Fruit fly (Drosophila melanogaster) whole organism, embryonic: ENCODE measurements around the gene CG14253.

Source experiments
- Adf1 ChIP-seq: fragments of 200-800 bp; sonication (Bioruptor generic); IDR thresholded peaks from 2 replicates; pipeline ENCODE4 v1.3.6; 2022; ENCODE audit warnings: missing biosample characterization, missing genetic modification characterization
- Asciz ChIP-seq: fragments of 200-800 bp; sonication (Bioruptor generic); optimal IDR thresholded peaks from 2 replicates; lab custom pipeline; 2017; ENCODE audit warnings: missing biosample characterization, mild to moderate bottlenecking, missing genetic modification characterization, missing genetic modification reagents
- Blimp-1 ChIP-seq: fragments of 200-800 bp; sonication (Bioruptor generic); optimal IDR thresholded peaks from 3 replicates; lab custom pipeline; 2018; ENCODE audit warnings: missing biosample characterization, missing genetic modification characterization, mild to moderate bottlenecking, moderate library complexity, missing genetic modification reagents
- BtbVII ChIP-seq: fragments of 200-800 bp; sonication (Bioruptor generic); optimal IDR thresholded peaks from 3 replicates; lab custom pipeline; 2017; ENCODE audit warnings: missing biosample characterization, mild to moderate bottlenecking, missing genetic modification characterization
- CG10543 ChIP-seq: fragments of 200-800 bp; sonication (Bioruptor generic); optimal IDR thresholded peaks from 3 replicates; lab custom pipeline; 2017; ENCODE audit warnings: missing biosample characterization, mild to moderate bottlenecking, missing genetic modification characterization, moderate library complexity
- CG11696 ChIP-seq: fragments of 200-800 bp; sonication (Bioruptor generic); IDR thresholded peaks from 2 replicates; pipeline ENCODE4 v1.3.6; 2022; ENCODE audit warnings: missing biosample characterization, missing genetic modification characterization
- CG15269 ChIP-seq: fragments of 200-800 bp; sonication (Bioruptor generic); optimal IDR thresholded peaks from 2 replicates; lab custom pipeline; 2018; ENCODE audit warnings: missing biosample characterization, mild to moderate bottlenecking, missing genetic modification characterization, moderate library complexity
- CG17186 ChIP-seq: fragments of 200-800 bp; sonication (Bioruptor generic); optimal IDR thresholded peaks from 3 replicates; lab custom pipeline; 2017; ENCODE audit warnings: missing biosample characterization, missing genetic modification reagents, missing genetic modification characterization
- CG18011 ChIP-seq: fragments of 200-800 bp; sonication (Bioruptor generic); optimal IDR thresholded peaks from 2 replicates; lab custom pipeline; 2017; ENCODE audit warnings: missing biosample characterization, missing genetic modification characterization, mild to moderate bottlenecking, moderate library complexity, missing genotype
- CG2678 ChIP-seq: fragments of 200-800 bp; sonication (Bioruptor generic); optimal IDR thresholded peaks from 3 replicates; lab custom pipeline; 2019; ENCODE audit warnings: missing biosample characterization, mild to moderate bottlenecking, missing genetic modification characterization, moderate library complexity
- CG6683 ChIP-seq: fragments of 200-800 bp; sonication (Bioruptor generic); optimal IDR thresholded peaks from 2 replicates; lab custom pipeline; 2017; ENCODE audit warnings: missing biosample characterization, mild to moderate bottlenecking, missing genetic modification characterization, missing genetic modification reagents
- CG6813 ChIP-seq: fragments of 200-800 bp; sonication (Bioruptor generic); optimal IDR thresholded peaks from 2 replicates; lab custom pipeline; 2017; ENCODE audit warnings: missing biosample characterization, missing genetic modification characterization, mild to moderate bottlenecking, moderate library complexity, missing genetic modification reagents
- CG8089 ChIP-seq: fragments of 200-800 bp; sonication (Bioruptor generic); optimal IDR thresholded peaks from 3 replicates; lab custom pipeline; 2016; ENCODE audit warnings: missing biosample characterization, missing genetic modification characterization
- Dip2 ChIP-seq: fragments of 200-800 bp; sonication (Bioruptor generic); IDR thresholded peaks from 2 replicates; pipeline ENCODE4 v1.3.6; 2022; ENCODE audit warnings: missing biosample characterization, missing genetic modification characterization
- Drgx ChIP-seq: fragments of 200-800 bp; sonication (Bioruptor generic); IDR thresholded peaks from 2 replicates; pipeline ENCODE4 v1.3.6; 2022; ENCODE audit warnings: missing biosample characterization, missing genetic modification characterization
- Fer3 ChIP-seq: fragments of 200-800 bp; sonication (Bioruptor generic); optimal IDR thresholded peaks from 2 replicates; lab custom pipeline; 2018; ENCODE audit warnings: missing biosample characterization, mild to moderate bottlenecking, missing genetic modification characterization, moderate library complexity
- Gsc ChIP-seq: fragments of 200-800 bp; sonication (Bioruptor generic); IDR thresholded peaks from 2 replicates; pipeline ENCODE4 v1.3.6; 2022; ENCODE audit warnings: missing biosample characterization, missing genetic modification characterization
- HHEX ChIP-seq: fragments of 200-800 bp; sonication (Bioruptor generic); optimal IDR thresholded peaks from 3 replicates; lab custom pipeline; 2017; ENCODE audit warnings: missing biosample characterization, mild to moderate bottlenecking, missing genetic modification characterization, missing genetic modification reagents
- Hey ChIP-seq: fragments of 200-800 bp; sonication (Bioruptor generic); optimal IDR thresholded peaks from 3 replicates; lab custom pipeline; 2018; ENCODE audit warnings: missing biosample characterization, mild to moderate bottlenecking, missing genetic modification characterization
- HmgZ ChIP-seq: fragments of 200-800 bp; sonication (Bioruptor generic); optimal IDR thresholded peaks from 2 replicates; lab custom pipeline; 2018; ENCODE audit warnings: missing biosample characterization, mild to moderate bottlenecking, missing genetic modification characterization
- Kr ChIP-seq: fragments of 200-800 bp; sonication (Bioruptor generic); optimal IDR thresholded peaks from 2 replicates; lab custom pipeline; 2017; ENCODE audit warnings: missing biosample characterization, mild to moderate bottlenecking, missing genetic modification characterization
- Med ChIP-seq: fragments of 200-800 bp; sonication (Bioruptor generic); peaks from one replicate; lab custom pipeline; 2016; ENCODE audit warnings: missing biosample characterization, missing genetic modification characterization, mild to moderate bottlenecking, inconsistent platforms, moderate library complexity
- Myb ChIP-seq: fragments of 200-800 bp; sonication (Bioruptor generic); optimal IDR thresholded peaks from 2 replicates; lab custom pipeline; 2016; ENCODE audit warnings: missing biosample characterization, missing genetic modification characterization
- NFAT ChIP-seq: fragments of 200-800 bp; sonication (Bioruptor generic); IDR thresholded peaks from 2 replicates; pipeline ENCODE4 v1.3.6; 2022; ENCODE audit warnings: missing biosample characterization, missing genetic modification characterization
- Nf-YA ChIP-seq: fragments of 200-800 bp; sonication (Bioruptor generic); IDR thresholded peaks from 2 replicates; pipeline ENCODE4 v1.3.6; 2022; ENCODE audit warnings: missing biosample characterization, missing genetic modification characterization
- Oli ChIP-seq: fragments of 200-800 bp; sonication (Bioruptor generic); optimal IDR thresholded peaks from 2 replicates; lab custom pipeline; 2018; ENCODE audit warnings: missing biosample characterization, mild to moderate bottlenecking, missing genetic modification characterization, moderate library complexity
- Pdp1 ChIP-seq, 2 experiments: fragments of 200-800 bp; sonication (Bioruptor generic); optimal IDR thresholded peaks; 3 replicates each; lab custom pipeline; 2016; ENCODE audit warnings: missing biosample characterization in 2 of 2, missing genetic modification characterization in 2 of 2, mild to moderate bottlenecking in 1 of 2, moderate library complexity in 1 of 2
- Poxn ChIP-seq: fragments of 200-800 bp; sonication (Bioruptor generic); IDR thresholded peaks from 2 replicates; pipeline ENCODE4 v1.3.6; 2022; ENCODE audit warnings: missing biosample characterization, missing genetic modification characterization
- Ravus ChIP-seq: fragments of 200-800 bp; sonication (Bioruptor generic); IDR thresholded peaks from 2 replicates; pipeline ENCODE4 v1.3.6; 2022; ENCODE audit warnings: missing biosample characterization, missing genetic modification characterization
- Rfx ChIP-seq: fragments of 200-800 bp; sonication (Bioruptor generic); IDR thresholded peaks from 2 replicates; pipeline ENCODE4 v1.3.6; 2022; ENCODE audit warnings: missing biosample characterization, missing genetic modification characterization
- Vsx1 ChIP-seq: fragments of 200-800 bp; sonication (Bioruptor generic); optimal IDR thresholded peaks from 2 replicates; lab custom pipeline; 2017; ENCODE audit warnings: missing biosample characterization, mild to moderate bottlenecking, missing genetic modification characterization, missing genetic modification reagents
- Xbp1 ChIP-seq: fragments of 200-800 bp; sonication (Bioruptor generic); optimal IDR thresholded peaks from 3 replicates; lab custom pipeline; 2016; ENCODE audit warnings: missing biosample characterization, mild to moderate bottlenecking, missing genetic modification characterization
- az2 ChIP-seq: fragments of 200-800 bp; sonication (Bioruptor generic); optimal IDR thresholded peaks from 3 replicates; lab custom pipeline; 2016; ENCODE audit warnings: missing biosample characterization, missing genetic modification characterization
- chinmo ChIP-seq: fragments of 200-800 bp; sonication (Bioruptor generic); IDR thresholded peaks from 4 replicates; pipeline ENCODE4 v1.3.6; 2022; ENCODE audit warnings: missing biosample characterization, missing genetic modification characterization; ENCODE audit not compliant: partially characterized antibody
- da ChIP-seq: fragments of 200-800 bp; sonication (Bioruptor generic); optimal IDR thresholded peaks from 2 replicates; lab custom pipeline; 2016; ENCODE audit warnings: missing biosample characterization, missing genetic modification characterization
- dmrt11E ChIP-seq: fragments of 200-800 bp; sonication (Bioruptor generic); optimal IDR thresholded peaks from 3 replicates; lab custom pipeline; 2018; ENCODE audit warnings: missing biosample characterization, mild to moderate bottlenecking, missing genetic modification characterization, moderate library complexity
- fd64A ChIP-seq: fragments of 200-800 bp; sonication (Bioruptor generic); optimal IDR thresholded peaks from 3 replicates; lab custom pipeline; 2018; ENCODE audit warnings: missing biosample characterization, mild to moderate bottlenecking, missing genetic modification characterization
- fd96Cb ChIP-seq: fragments of 200-800 bp; sonication (Bioruptor generic); optimal IDR thresholded peaks from 2 replicates; lab custom pipeline; 2018; ENCODE audit warnings: missing biosample characterization, mild to moderate bottlenecking, missing genetic modification characterization, moderate library complexity
- gce ChIP-seq: fragments of 200-800 bp; sonication (Bioruptor generic); IDR thresholded peaks from 3 replicates; pipeline ENCODE4 v1.3.6; 2022; ENCODE audit warnings: missing biosample characterization, missing genetic modification characterization
- gro ChIP-seq: fragments of 200-800 bp; sonication (Bioruptor generic); optimal IDR thresholded peaks from 2 replicates; lab custom pipeline; 2016; ENCODE audit warnings: missing biosample characterization, missing genetic modification characterization
- h ChIP-seq: fragments of >200 bp; optimal IDR thresholded peaks from 2 replicates; lab custom pipeline; 2017
- jumu ChIP-seq: fragments of 200-800 bp; sonication (Bioruptor generic); optimal IDR thresholded peaks from 3 replicates; lab custom pipeline; 2016; ENCODE audit warnings: missing biosample characterization, missing genetic modification characterization
- luna ChIP-seq: fragments of 200-800 bp; sonication (Bioruptor generic); optimal IDR thresholded peaks from 2 replicates; lab custom pipeline; 2016; ENCODE audit warnings: missing biosample characterization, missing genetic modification characterization
- mam ChIP-seq: fragments of 200-800 bp; sonication (Bioruptor generic); optimal IDR thresholded peaks from 3 replicates; lab custom pipeline; 2016; ENCODE audit warnings: missing biosample characterization, missing genetic modification characterization
- pfk ChIP-seq: fragments of 200-800 bp; sonication (Bioruptor generic); optimal IDR thresholded peaks from 2 replicates; lab custom pipeline; 2018; ENCODE audit warnings: missing biosample characterization, mild to moderate bottlenecking, missing genetic modification characterization, moderate library complexity
- pros ChIP-seq: fragments of 200-800 bp; sonication (Bioruptor generic); optimal IDR thresholded peaks from 3 replicates; lab custom pipeline; 2019; ENCODE audit warnings: missing biosample characterization, mild to moderate bottlenecking, missing genetic modification characterization, moderate library complexity
- sens-2 ChIP-seq: fragments of 200-800 bp; sonication (Bioruptor generic); IDR thresholded peaks from 2 replicates; pipeline ENCODE4 v1.3.6; 2022; ENCODE audit warnings: missing biosample characterization, missing genetic modification characterization
- tap ChIP-seq: fragments of 200-800 bp; optimal IDR thresholded peaks from 3 replicates; lab custom pipeline; 2019; ENCODE audit warnings: missing biosample characterization, mild to moderate bottlenecking, missing genetic modification characterization, moderate library complexity
- usp ChIP-seq: fragments of >200 bp; optimal IDR thresholded peaks from 2 replicates; lab custom pipeline; 2017; ENCODE audit warnings: missing biosample characterization, missing genetic modification characterization
- vfl ChIP-seq: fragments of 200-800 bp; sonication (Bioruptor generic); optimal IDR thresholded peaks from 2 replicates; lab custom pipeline; 2016; ENCODE audit warnings: missing biosample characterization, missing genetic modification characterization

CG14253 gene

dm6 chr3R:26952200-26952856, 26.0 kb upstream of the CG14253 start (continued):
- TF ChIP-seq h (lab: Kevin White, UChicago), result no peak
- TF ChIP-seq tap, result no peak
- TF ChIP-seq CG8089 (GFP tag; lab: Kevin White, UChicago), result no peak
- no peak for TF ChIP-seq CG10543 (GFP tag; lab: Kevin White, UChicago)
- TF ChIP-seq Vsx1 (GFP tag; lab: Kevin White, UChicago), result no peak
- TF ChIP-seq Adf1 (GFP tag; lab: Robert Waterston, UW), result no peak
- no peak for TF ChIP-seq Ravus
- TF ChIP-seq BtbVII, result peak; percentile 43
- TF ChIP-seq Asciz, result peak; percentile 1
- no peak for TF ChIP-seq Oli (tag; lab: Kevin White, UChicago)
- TF ChIP-seq fd64A, result no peak
- TF ChIP-seq CG2678 (tag; lab: Kevin White, UChicago), result peak; percentile 41
- no peak for TF ChIP-seq Nf-YA
- TF ChIP-seq chinmo (GFP tag; lab: Robert Waterston, UW), result peak; percentile 72; the same call in 2 of the 4 replicates
- no peak for TF ChIP-seq Dip2 (GFP tag; lab: Robert Waterston, UW)
- TF ChIP-seq gro (GFP tag; lab: Kevin White, UChicago), result peak; percentile 69
- TF ChIP-seq Drgx (GFP tag; lab: Robert Waterston, UW), result no peak
- peak; percentile 31 for TF ChIP-seq CG6813
- no peak for TF ChIP-seq Poxn (GFP tag; lab: Robert Waterston, UW)
- no peak for TF ChIP-seq Gsc (GFP tag; lab: Robert Waterston, UW)
- TF ChIP-seq vfl (GFP tag; lab: Kevin White, UChicago), result no peak
- TF ChIP-seq Xbp1 (GFP tag; lab: Kevin White, UChicago), result no peak
- no peak for TF ChIP-seq Kr (GFP tag; lab: Kevin White, UChicago)
- no peak for TF ChIP-seq usp (GFP tag; lab: Kevin White, UChicago)
- TF ChIP-seq CG15269, result no peak
- TF ChIP-seq CG11696 (GFP tag; lab: Robert Waterston, UW), result no peak
- no peak for TF ChIP-seq pfk (GFP tag; lab: Kevin White, UChicago)
- no peak for TF ChIP-seq dmrt11E (tag; lab: Kevin White, UChicago)
- TF ChIP-seq mam, result peak; percentile 59
- TF ChIP-seq Hey (tag; lab: Kevin White, UChicago), result no peak
- no peak for TF ChIP-seq HHEX (GFP tag; lab: Kevin White, UChicago)
- no peak for TF ChIP-seq pros (GFP tag; lab: Kevin White, UChicago)
- TF ChIP-seq az2 (GFP tag; lab: Kevin White, UChicago), result no peak
- TF ChIP-seq Pdp1 (GFP tag; optimal IDR thresholded peaks at IDR 0.05; lab: Kevin White, UChicago), result peak; percentile 19 to 67
- no peak for TF ChIP-seq gce (GFP tag; lab: Robert Waterston, UW)
- no peak for TF ChIP-seq Blimp-1 (GFP tag; lab: Kevin White, UChicago)
- no peak for TF ChIP-seq NFAT
- TF ChIP-seq Med, result peak; percentile 91
- no peak for TF ChIP-seq CG17186 (GFP tag; lab: Kevin White, UChicago)
- TF ChIP-seq Rfx (GFP tag; lab: Robert Waterston, UW), result peak; percentile 41; the same call in 1 of the 2 replicates
- TF ChIP-seq da (GFP tag; lab: Kevin White, UChicago), result no peak
- TF ChIP-seq Myb (GFP tag; lab: Kevin White, UChicago), result no peak
- no peak for TF ChIP-seq fd96Cb (tag; lab: Kevin White, UChicago)
- TF ChIP-seq sens-2 (GFP tag; lab: Robert Waterston, UW), result no peak
- TF ChIP-seq luna (GFP tag; lab: Kevin White, UChicago), result peak; percentile 25
- TF ChIP-seq CG18011, result no peak
- peak; percentile 25 for TF ChIP-seq Fer3 (tag; lab: Kevin White, UChicago)
- TF ChIP-seq HmgZ (tag; lab: Kevin White, UChicago), result peak; percentile 43
- TF ChIP-seq CG6683 (GFP tag; lab: Kevin White, UChicago), result no peak
- no peak for TF ChIP-seq jumu (GFP tag; lab: Kevin White, UChicago)
